Worm (Caenorhabditis elegans): Measurements from ENCODE around the gene arl-8.

- TF ChIP-seq him-1 (tag; optimal IDR thresholded peaks at IDR 0.05) (no peak), W03F9.2 (tag; optimal IDR thresholded peaks at IDR 0.05) (no peak)
Observed at ce11 chrIV:14826151-14826757, 28.3 kb downstream of the arl-8 start.
